Fruit fly (Drosophila melanogaster) whole organism, pupa: Measurements from ENCODE around the gene CG17672.

Experiments
- CG12605 ChIP-seq: fragments of 200-800 bp; sonication (Bioruptor generic); IDR thresholded peaks from 2 replicates; pipeline ENCODE4 v1.3.6; 2022; ENCODE audit warnings: missing biosample characterization, missing genetic modification characterization
- CG13204 ChIP-seq: fragments of 200-800 bp; sonication (Bioruptor generic); optimal IDR thresholded peaks from 2 replicates; lab custom pipeline; 2018; ENCODE audit warnings: missing biosample characterization, mild to moderate bottlenecking, missing genetic modification characterization, moderate library complexity
- CG34367 ChIP-seq: fragments of 200-800 bp; sonication (Bioruptor generic); optimal IDR thresholded peaks from 2 replicates; lab custom pipeline; 2018; ENCODE audit warnings: missing biosample characterization, mild to moderate bottlenecking, missing genetic modification characterization
- CG8159 ChIP-seq: fragments of 200-800 bp; sonication (Bioruptor generic); optimal IDR thresholded peaks from 3 replicates; lab custom pipeline; 2018; ENCODE audit warnings: missing biosample characterization, mild to moderate bottlenecking, missing genetic modification characterization, moderate library complexity
- CG9948 ChIP-seq: fragments of 200-800 bp; sonication (Bioruptor generic); optimal IDR thresholded peaks from 2 replicates; lab custom pipeline; 2018; ENCODE audit warnings: missing biosample characterization, mild to moderate bottlenecking, missing genetic modification characterization, moderate library complexity
- Pif1A ChIP-seq: fragments of 200-800 bp; sonication (Bioruptor generic); optimal IDR thresholded peaks from 3 replicates; lab custom pipeline; 2016; ENCODE audit warnings: missing biosample characterization, missing genetic modification characterization
- gl ChIP-seq: fragments of 200-800 bp; sonication (Bioruptor generic); optimal IDR thresholded peaks from 2 replicates; lab custom pipeline; 2018; ENCODE audit warnings: missing biosample characterization, mild to moderate bottlenecking, missing genetic modification characterization
- rn ChIP-seq: fragments of 200-800 bp; sonication (Bioruptor generic); IDR thresholded peaks from 2 replicates; pipeline ENCODE4 v1.3.6; 2022; ENCODE audit warnings: missing biosample characterization, missing genetic modification characterization

dm6 chr3L:13040849-13041248, 12.1 kb downstream of the CG17672 start:
- TF ChIP-seq CG9948 (tag; lab: Kevin White, UChicago) (no peak), rn (GFP tag; lab: Robert Waterston, UW) (no peak), CG8159 (no peak), CG13204 (GFP tag; lab: Kevin White, UChicago) (no peak), gl (tag; lab: Kevin White, UChicago) (no peak), CG12605 (GFP tag; lab: Robert Waterston, UW) (no peak), CG34367 (tag; lab: Kevin White, UChicago) (no peak), Pif1A (GFP tag; lab: Kevin White, UChicago) (no peak)
